Fruit fly (Drosophila melanogaster) whole organism, adult: ENCODE data around the gene Cisd2.

Experiments
- CG14711 ChIP-seq: fragments of 200-800 bp; sonication (Bioruptor generic); optimal IDR thresholded peaks from 2 replicates; lab custom pipeline; 2018; ENCODE audit warnings: missing biosample characterization, mild to moderate bottlenecking, missing genetic modification characterization, moderate library complexity
- CG5204 ChIP-seq: fragments of 200-800 bp; sonication (Bioruptor generic); optimal IDR thresholded peaks from 2 replicates; lab custom pipeline; 2016; ENCODE audit warnings: missing biosample characterization, missing genetic modification characterization
- Hr96 ChIP-seq: fragments of 200-800 bp; sonication (Bioruptor generic); optimal IDR thresholded peaks from 2 replicates; lab custom pipeline; 2016; ENCODE audit warnings: missing biosample characterization, missing genetic modification characterization
- Mnt ChIP-seq: fragments of 200-800 bp; sonication (Bioruptor generic); optimal IDR thresholded peaks from 2 replicates; lab custom pipeline; 2016; ENCODE audit warnings: missing biosample characterization, mild to moderate bottlenecking, missing genetic modification characterization
- kay ChIP-seq: fragments of 200-800 bp; sonication (Bioruptor generic); peaks from one replicate; lab custom pipeline; 2016; ENCODE audit warnings: missing biosample characterization, missing genetic modification characterization, borderline replicate concordance
- pad ChIP-seq: fragments of 200-800 bp; sonication (Bioruptor generic); optimal IDR thresholded peaks from 3 replicates; lab custom pipeline; 2017; ENCODE audit warnings: missing biosample characterization, missing genetic modification characterization, mild to moderate bottlenecking, moderate library complexity, missing genetic modification reagents

dm6 chr3R:29216484-29216863 is 6.8 kb downstream of the Cisd2 start:
- no peak for TF ChIP-seq Mnt (GFP tag; lab: Kevin White, UChicago)
- no peak for TF ChIP-seq kay
- TF ChIP-seq CG14711 (tag; lab: Kevin White, UChicago): no peak
- no peak for TF ChIP-seq CG5204 (GFP tag; lab: Kevin White, UChicago)
- no peak for TF ChIP-seq Hr96 (GFP tag; lab: Kevin White, UChicago)
- no peak for TF ChIP-seq pad
